Fruit fly (Drosophila melanogaster): ENCODE results near the gene Irp-1A.

The Irp-1A gene

dm6 chr3R:22753895-22754774 is 29.7 kb upstream of the Irp-1A start (continued):
- peak; percentile 27 for TF ChIP-seq abd-A (tag; optimal IDR thresholded peaks at IDR 0.05)
- TF ChIP-seq CG10565 (GFP tag; optimal IDR thresholded peaks at IDR 0.05): no peak
- peak; percentile 45 for TF ChIP-seq cwo (GFP tag; optimal IDR thresholded peaks at IDR 0.05)
- TF ChIP-seq nmo (GFP tag; optimal IDR thresholded peaks at IDR 0.05): peak; percentile 78
- TF ChIP-seq CG12299 (tag; optimal IDR thresholded peaks at IDR 0.05): no peak
- peak; percentile 51 for TF ChIP-seq ftz-f1 (GFP tag; optimal IDR thresholded peaks at IDR 0.05)
- peak; percentile 91 for TF ChIP-seq CG17361 (GFP tag; IDR thresholded peaks at IDR 0.05)
- peak; percentile 40 for TF ChIP-seq CG14710 (tag; optimal IDR thresholded peaks at IDR 0.05)
- peak; percentile 37 for TF ChIP-seq Fer2 (tag; optimal IDR thresholded peaks at IDR 0.05)
- TF ChIP-seq slbo (GFP tag; IDR thresholded peaks at IDR 0.05): peak; percentile 74
- TF ChIP-seq Atf-2 (GFP tag; optimal IDR thresholded peaks at IDR 0.05): peak; percentile 55
- peak; percentile 79 for TF ChIP-seq NFAT (GFP tag; IDR thresholded peaks at IDR 0.05)
- peak; percentile 23; the same call in 1 of the 3 replicates for TF ChIP-seq Mrtf (GFP tag; IDR thresholded peaks at IDR 0.05)
- no peak; the same call in 1 of the 2 replicates for TF ChIP-seq E2f2 (GFP tag; IDR thresholded peaks at IDR 0.05)
- TF ChIP-seq CG11695 (GFP tag; IDR thresholded peaks at IDR 0.05): no peak
- no peak; the same call in none of the 3 replicates for TF ChIP-seq CG34422 (GFP tag; IDR thresholded peaks at IDR 0.05)
- TF ChIP-seq CG1529 (GFP tag; optimal IDR thresholded peaks at IDR 0.05): peak; percentile 22
- no peak for TF ChIP-seq CG9797 (GFP tag; optimal IDR thresholded peaks at IDR 0.05)
- TF ChIP-seq CG43689 (GFP tag; IDR thresholded peaks at IDR 0.05): no peak
- TF ChIP-seq Drgx (GFP tag; IDR thresholded peaks at IDR 0.05): peak; percentile 51
- TF ChIP-seq CkIIα-i1 (GFP tag; IDR thresholded peaks at IDR 0.05): no peak
- TF ChIP-seq Ssrp (tag; optimal IDR thresholded peaks at IDR 0.05): peak; percentile 58
- TF ChIP-seq gce (GFP tag; IDR thresholded peaks at IDR 0.05): peak; percentile 65; the same call in 2 of the 3 replicates
- TF ChIP-seq CG1792 (GFP tag; optimal IDR thresholded peaks at IDR 0.05): peak; percentile 1
- TF ChIP-seq bowl (GFP tag; IDR thresholded peaks at IDR 0.05): peak; percentile 53; the same call in 1 of the 2 replicates
- TF ChIP-seq Hr51 (GFP tag; optimal IDR thresholded peaks at IDR 0.05): peak in 1 of 2 experiments; percentile 80
- TF ChIP-seq CG33557 (GFP tag; optimal IDR thresholded peaks at IDR 0.05): no peak
- no peak for TF ChIP-seq h (optimal IDR thresholded peaks at IDR 0.05)
- TF ChIP-seq wor (GFP tag; IDR thresholded peaks at IDR 0.05): no peak
- TF ChIP-seq CG6654 (GFP tag; optimal IDR thresholded peaks at IDR 0.05): peak; percentile 33
- peak; percentile 53 to 75 for TF ChIP-seq dpn (GFP tag; optimal IDR thresholded peaks at IDR 0.05)
- peak; percentile 8 for TF ChIP-seq CG10274 (GFP tag; optimal IDR thresholded peaks at IDR 0.05)
- no peak for TF ChIP-seq wek (GFP tag; optimal IDR thresholded peaks at IDR 0.05)
- TF ChIP-seq slp2 (GFP tag; optimal IDR thresholded peaks at IDR 0.05): peak; percentile 4
- TF ChIP-seq Six4 (GFP tag; optimal IDR thresholded peaks at IDR 0.05): peak; percentile 67
- peak; percentile 11 for TF ChIP-seq trh (GFP tag; optimal IDR thresholded peaks at IDR 0.05)
- TF ChIP-seq CG3407 (GFP tag; optimal IDR thresholded peaks at IDR 0.05): peak; percentile 46
- peak; percentile 18 for TF ChIP-seq Fer3 (tag; optimal IDR thresholded peaks at IDR 0.05)
- TF ChIP-seq z (GFP tag; IDR thresholded peaks at IDR 0.05): peak; percentile 87
- no peak for TF ChIP-seq oc (tag; optimal IDR thresholded peaks at IDR 0.05)
- peak; percentile 24; the same call in 2 of the 3 replicates for TF ChIP-seq so (GFP tag; IDR thresholded peaks at IDR 0.05)
- 0 out of 3 replicates have a peak, but pooled peaks have one; percentile 6 for TF ChIP-seq CG7357 (GFP tag; IDR thresholded peaks at IDR 0.05)
- no peak for TF ChIP-seq CG1647 (GFP tag; optimal IDR thresholded peaks at IDR 0.05)
- peak; percentile 9; the same call in 1 of the 2 replicates for TF ChIP-seq ttk (GFP tag; IDR thresholded peaks at IDR 0.05)
- TF ChIP-seq lab (GFP tag; optimal IDR thresholded peaks at IDR 0.05): peak; percentile 44
- peak; percentile 86 for TF ChIP-seq Med (GFP tag)
- TF ChIP-seq CG3065 (GFP tag; optimal IDR thresholded peaks at IDR 0.05): no peak
- no peak for TF ChIP-seq eyg (GFP tag; optimal IDR thresholded peaks at IDR 0.05)
- TF ChIP-seq MBD-R2 (GFP tag; IDR thresholded peaks at IDR 0.05): peak; percentile 23; the same call in 1 of the 2 replicates
